Worm (Caenorhabditis elegans) whole organism, mixed stage, embryonic: ENCODE measurements around the gene sqst-1.

Source experiments
- M03D4.4 ChIP-seq: sonication (generic microtip); optimal IDR thresholded peaks from 2 replicates; lab custom pipeline; 2017; ENCODE audit warnings: mild to moderate bottlenecking, missing genetic modification characterization, missing compliant biosample characterization
- pha-4 ChIP-seq: fragments of 150-350 bp; optimal IDR thresholded peaks from 2 replicates; lab custom pipeline; 2018; ENCODE audit warnings: missing biosample characterization, missing genetic modification reagents, missing genetic modification characterization
- unc-120 ChIP-seq: sonication (generic microtip); optimal IDR thresholded peaks from 2 replicates; lab custom pipeline; 2017; ENCODE audit warnings: missing genetic modification characterization, missing compliant biosample characterization; ENCODE audit not compliant: poor library complexity, severe bottlenecking

Gene sqst-1

DNA sequence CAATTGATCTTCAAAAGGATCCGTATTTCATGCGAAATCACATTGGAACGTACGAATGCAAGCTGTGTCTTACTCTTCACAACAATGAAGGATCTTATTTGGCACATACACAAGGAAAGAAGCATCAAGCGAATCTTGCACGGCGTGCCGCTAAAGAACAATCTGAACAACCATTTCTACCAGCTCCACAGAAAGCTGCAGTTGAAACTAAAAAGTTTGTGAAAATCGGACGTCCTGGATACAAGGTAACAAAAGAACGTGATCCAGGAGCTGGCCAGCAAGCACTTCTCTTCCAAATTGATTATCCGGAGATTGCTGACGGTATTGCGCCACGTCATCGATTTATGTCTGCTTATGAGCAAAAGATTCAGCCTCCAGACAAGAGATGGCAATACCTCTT lies 50.5 kb downstream of the sqst-1 start:
- TF ChIP-seq unc-120 (no peak), M03D4.4 (tag; lab: Kevin White, UChicago) (no peak)
- TF ChIP-seq, all 35 proteins: peak for 0

DNA sequence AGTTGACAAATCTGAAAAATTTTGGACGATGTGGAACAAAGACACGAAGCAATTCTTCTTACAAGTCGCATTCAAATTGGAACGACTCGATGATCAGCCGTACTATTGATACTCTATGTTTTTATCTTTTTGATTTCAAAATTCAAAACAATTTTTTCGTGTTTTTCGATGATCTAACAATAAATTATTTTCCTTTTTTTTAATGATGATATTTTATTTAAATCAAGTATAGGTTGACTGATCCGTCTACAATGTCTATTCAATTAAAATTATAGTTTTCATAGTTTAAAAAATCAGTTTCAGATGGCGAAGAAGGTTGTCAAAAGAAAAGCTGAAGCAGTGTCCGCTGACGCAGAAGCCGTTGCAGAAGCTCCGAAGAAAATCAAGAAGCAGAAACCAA lies 51.0 kb downstream of the sqst-1 start, which contains the start of gene rbm-34:
TSS of gene rbm-34 (plus strand) at position 301 of the 400 bp plus-strand sequence.
- no peak for TF ChIP-seq pha-4 (tag; lab: Kevin White, UChicago)
